Worm (Caenorhabditis elegans) whole organism, L3 larva: ENCODE data around the gene T06D4.6.

Experiments used
- ZK546.5 ChIP-seq: sonication (generic microtip); optimal IDR thresholded peaks from 2 replicates; lab custom pipeline; 2017; ENCODE audit warnings: missing biosample characterization, missing genetic modification characterization
- aly-2 ChIP-seq: fragments of 150-350 bp; optimal IDR thresholded peaks from 2 replicates; lab custom pipeline; 2014; ENCODE audit warnings: missing biosample characterization, missing genetic modification characterization
- ama-1 ChIP-seq: fragments of 150-350 bp; optimal IDR thresholded peaks from 2 replicates; lab custom pipeline; 2018
- ceh-28 ChIP-seq: fragments of 150-350 bp; optimal IDR thresholded peaks from 2 replicates; lab custom pipeline; 2014; ENCODE audit warnings: missing biosample characterization, missing genetic modification reagents, missing genetic modification characterization
- ceh-82 ChIP-seq: fragments of 150-350 bp; optimal IDR thresholded peaks from 2 replicates; lab custom pipeline; 2014; ENCODE audit warnings: missing biosample characterization, missing genetic modification characterization
- ceh-9 ChIP-seq: sonication (generic microtip); optimal IDR thresholded peaks from 2 replicates; lab custom pipeline; 2018; ENCODE audit warnings: missing biosample characterization, missing genetic modification characterization
- daf-12 ChIP-seq: fragments of 150-350 bp; optimal IDR thresholded peaks from 2 replicates; lab custom pipeline; 2014; ENCODE audit warnings: missing biosample characterization, missing genetic modification reagents, missing genetic modification characterization
- egl-5 ChIP-seq: fragments of 150-350 bp; optimal IDR thresholded peaks from 2 replicates; lab custom pipeline; 2017; ENCODE audit warnings: missing biosample characterization, missing genetic modification reagents, missing genetic modification characterization, inconsistent platforms
- elt-1 ChIP-seq: fragments of 150-350 bp; optimal IDR thresholded peaks from 2 replicates; lab custom pipeline; 2014; ENCODE audit warnings: missing biosample characterization, missing genetic modification characterization
- elt-2 ChIP-seq: sonication (generic microtip); optimal IDR thresholded peaks from 2 replicates; lab custom pipeline; 2016; ENCODE audit warnings: missing genetic modification reagents, mild to moderate bottlenecking, missing genetic modification characterization, missing compliant biosample characterization
- eor-1 ChIP-seq, 2 experiments: fragments of 150-350 bp; optimal IDR thresholded peaks; 2 replicates each; lab custom pipeline; 2014 to 2018; ENCODE audit warnings: missing biosample characterization in 2 of 2, missing genetic modification characterization in 2 of 2
- fkh-2 ChIP-seq: fragments of 150-350 bp; optimal IDR thresholded peaks from 2 replicates; lab custom pipeline; 2014; ENCODE audit warnings: missing biosample characterization, missing genetic modification reagents, missing genetic modification characterization
- fos-1 ChIP-seq: fragments of 150-350 bp; optimal IDR thresholded peaks from 2 replicates; lab custom pipeline; 2014; ENCODE audit warnings: missing biosample characterization, missing genetic modification characterization
- jun-1 ChIP-seq: fragments of 150-350 bp; optimal IDR thresholded peaks from 2 replicates; lab custom pipeline; 2014; ENCODE audit warnings: missing biosample characterization, missing genetic modification reagents, missing genetic modification characterization
- lin-39 ChIP-seq: fragments of 150-350 bp; optimal IDR thresholded peaks from 2 replicates; lab custom pipeline; 2018; ENCODE audit warnings: missing biosample characterization, missing genetic modification reagents, missing genetic modification characterization
- mdl-1 ChIP-seq: fragments of 150-350 bp; optimal IDR thresholded peaks from 2 replicates; lab custom pipeline; 2014; ENCODE audit warnings: missing biosample characterization, missing genetic modification characterization
- nfya-1 ChIP-seq: sonication (generic microtip); optimal IDR thresholded peaks from 2 replicates; lab custom pipeline; 2017; ENCODE audit warnings: missing genetic modification characterization, mild to moderate bottlenecking, missing compliant biosample characterization, antibody characterized with exemption, moderate library complexity; ENCODE audit not compliant: insufficient read depth
- nhr-11 ChIP-seq: fragments of 150-350 bp; optimal IDR thresholded peaks from 2 replicates; lab custom pipeline; 2014; ENCODE audit warnings: missing biosample characterization, missing genetic modification characterization
- nhr-12 ChIP-seq: fragments of 150-350 bp; optimal IDR thresholded peaks from 2 replicates; lab custom pipeline; 2014; ENCODE audit warnings: missing biosample characterization, missing genetic modification characterization
- nhr-23 ChIP-seq: fragments of 150-350 bp; optimal IDR thresholded peaks from 2 replicates; lab custom pipeline; 2014; ENCODE audit warnings: missing biosample characterization, missing genetic modification reagents, missing genetic modification characterization
- nhr-237 ChIP-seq: fragments of 150-350 bp; optimal IDR thresholded peaks from 2 replicates; lab custom pipeline; 2014; ENCODE audit warnings: missing biosample characterization, missing genetic modification characterization
- nhr-25 ChIP-seq: sonication (generic microtip); optimal IDR thresholded peaks from 2 replicates; lab custom pipeline; 2017; ENCODE audit warnings: missing biosample characterization, missing genetic modification characterization
- nhr-28 ChIP-seq: fragments of 150-350 bp; optimal IDR thresholded peaks from 2 replicates; lab custom pipeline; 2014; ENCODE audit warnings: missing biosample characterization, missing genetic modification characterization
- nhr-43 ChIP-seq: sonication (generic microtip); optimal IDR thresholded peaks from 2 replicates; lab custom pipeline; 2016; ENCODE audit warnings: mild to moderate bottlenecking, missing genetic modification characterization, missing compliant biosample characterization; ENCODE audit not compliant: poor library complexity, severe bottlenecking
- nhr-67 ChIP-seq: fragments of 150-350 bp; optimal IDR thresholded peaks from 2 replicates; lab custom pipeline; 2014; ENCODE audit warnings: missing biosample characterization, missing genetic modification characterization
- nhr-77 ChIP-seq: fragments of 150-350 bp; optimal IDR thresholded peaks from 2 replicates; lab custom pipeline; 2014; ENCODE audit warnings: missing biosample characterization, missing genetic modification characterization
- pqm-1 ChIP-seq: fragments of 150-350 bp; optimal IDR thresholded peaks from 2 replicates; lab custom pipeline; 2017; ENCODE audit warnings: missing biosample characterization, missing genetic modification characterization, inconsistent platforms
- sea-2 ChIP-seq: fragments of 150-350 bp; sonication (generic microtip); optimal IDR thresholded peaks from 4 replicates; lab custom pipeline; 2014; ENCODE audit warnings: missing biosample characterization, missing genetic modification reagents, missing genetic modification characterization
- skn-1 ChIP-seq: fragments of 150-350 bp; optimal IDR thresholded peaks from 2 replicates; lab custom pipeline; 2014; ENCODE audit warnings: missing biosample characterization, missing genetic modification characterization
- tbx-2 ChIP-seq: sonication (generic microtip); optimal IDR thresholded peaks from 2 replicates; lab custom pipeline; 2016; ENCODE audit warnings: mild to moderate bottlenecking, missing genetic modification characterization, missing compliant biosample characterization
- unc-39 ChIP-seq: sonication (generic microtip); optimal IDR thresholded peaks from 4 replicates; lab custom pipeline; 2017; ENCODE audit warnings: missing biosample characterization, missing genetic modification characterization
- unc-62 ChIP-seq: fragments of 150-350 bp; sonication (generic microtip); optimal IDR thresholded peaks from 4 replicates; lab custom pipeline; 2014; ENCODE audit warnings: missing biosample characterization, missing genetic modification reagents, missing genetic modification characterization
- zag-1 ChIP-seq: fragments of 150-350 bp; optimal IDR thresholded peaks from 2 replicates; lab custom pipeline; 2014; ENCODE audit warnings: missing biosample characterization, missing genetic modification characterization
- ztf-11 ChIP-seq: fragments of 150-350 bp; optimal IDR thresholded peaks from 2 replicates; lab custom pipeline; 2014; ENCODE audit warnings: missing biosample characterization, missing genetic modification characterization

T06D4.6 gene

ce11 chrII:3383116-3383515, 4.3 kb downstream of the T06D4.6 start:
- TF ChIP-seq ztf-11 (no peak), ZK546.5 (tag; lab: Kevin White, UChicago) (no peak), unc-39 (tag; lab: Kevin White, UChicago) (no peak), jun-1 (no peak), unc-62 (GFP tag; lab: Kevin White, UChicago) (no peak)

ce11 chrII:3381510-3381909, 5.9 kb downstream of the T06D4.6 start, which contains the start of gene T06D4.1:
Gene T06D4.1, plus strand, starts transcription at chrII:3381830.
- TF ChIP-seq fos-1 (tag; lab: Kevin White, UChicago): no peak
- no peak for TF ChIP-seq skn-1
- TF ChIP-seq daf-12 (tag; lab: Kevin White, UChicago): no peak
- TF ChIP-seq ceh-28 (tag; lab: Kevin White, UChicago): no peak
- no peak for TF ChIP-seq nhr-12 (tag; lab: Kevin White, UChicago)
- no peak for TF ChIP-seq nhr-237 (tag; lab: Kevin White, UChicago)
- TF ChIP-seq unc-39 (tag; lab: Kevin White, UChicago): no peak
- no peak for TF ChIP-seq sea-2 (GFP tag; lab: Kevin White, UChicago)
- no peak for TF ChIP-seq ceh-9 (tag; lab: Kevin White, UChicago)
- no peak for TF ChIP-seq eor-1 (tag; optimal IDR thresholded peaks at IDR 0.05; lab: Kevin White, UChicago)
- no peak for TF ChIP-seq ZK546.5 (tag; lab: Kevin White, UChicago)
- TF ChIP-seq nhr-67 (tag; lab: Kevin White, UChicago): no peak
- no peak for TF ChIP-seq nfya-1
- TF ChIP-seq elt-1 (tag; lab: Kevin White, UChicago): no peak

- TF ChIP-seq nhr-43: no peak
- TF ChIP-seq elt-2 (tag; lab: Kevin White, UChicago): no peak
- TF ChIP-seq ama-1 (lab: Kevin White, UChicago): no peak
- no peak for TF ChIP-seq ceh-9 (tag; lab: Kevin White, UChicago)
- no peak for TF ChIP-seq nhr-11 (tag; lab: Kevin White, UChicago)
- TF ChIP-seq nhr-23 (tag; lab: Kevin White, UChicago): no peak
- TF ChIP-seq pqm-1 (tag; lab: Kevin White, UChicago): no peak
- no peak for TF ChIP-seq fkh-2 (tag; lab: Kevin White, UChicago)
- TF ChIP-seq zag-1 (tag; lab: Kevin White, UChicago): no peak
Measured at ce11 chrII:3378275-3378674, 9.1 kb downstream of the T06D4.6 start, which contains the start of gene Y49F6C.2. Gene Y49F6C.2, plus strand, starts transcription at chrII:3378575.

- TF ChIP-seq mdl-1 (no peak), fos-1 (tag; lab: Kevin White, UChicago) (no peak), nfya-1 (no peak), tbx-2 (tag; lab: Kevin White, UChicago) (no peak), nhr-77 (tag; lab: Kevin White, UChicago) (no peak), ztf-11 (no peak), fkh-2 (tag; lab: Kevin White, UChicago) (no peak), pqm-1 (tag; lab: Kevin White, UChicago) (no peak)
Measured at ce11 chrII:3376789-3377188, 10.6 kb downstream of the T06D4.6 start, which contains the start of gene bath-9. Gene bath-9, plus strand, starts transcription at chrII:3377089.

ce11 chrII:3375302-3375701, 12.1 kb downstream of the T06D4.6 start:
- TF ChIP-seq fkh-2 (tag; lab: Kevin White, UChicago): no peak
- no peak for TF ChIP-seq nhr-12 (tag; lab: Kevin White, UChicago)
- no peak for TF ChIP-seq nhr-237 (tag; lab: Kevin White, UChicago)
- TF ChIP-seq elt-2 (tag; lab: Kevin White, UChicago): no peak
- TF ChIP-seq lin-39 (tag; lab: Kevin White, UChicago): no peak
- TF ChIP-seq nhr-23 (tag; lab: Kevin White, UChicago): no peak
- TF ChIP-seq daf-12 (tag; lab: Kevin White, UChicago): no peak
- TF ChIP-seq nhr-25: no peak
- TF ChIP-seq unc-62 (GFP tag; lab: Kevin White, UChicago): no peak
- no peak for TF ChIP-seq pqm-1 (tag; lab: Kevin White, UChicago)

- TF ChIP-seq nhr-28 (tag; lab: Kevin White, UChicago) (no peak), unc-39 (tag; lab: Kevin White, UChicago) (no peak), nhr-11 (tag; lab: Kevin White, UChicago) (no peak), nhr-23 (tag; lab: Kevin White, UChicago) (no peak), ceh-82 (tag; lab: Kevin White, UChicago) (no peak), ama-1 (lab: Kevin White, UChicago) (no peak), nhr-25 (no peak), aly-2 (tag; lab: Kevin White, UChicago) (no peak), ZK546.5 (tag; lab: Kevin White, UChicago) (no peak), skn-1 (no peak), ceh-28 (tag; lab: Kevin White, UChicago) (no peak), ceh-9 (tag; lab: Kevin White, UChicago) (no peak), egl-5 (tag; lab: Kevin White, UChicago) (no peak), unc-62 (GFP tag; lab: Kevin White, UChicago) (no peak)
Measured at ce11 chrII:3374779-3375178, 12.6 kb downstream of the T06D4.6 start, which contains the start of gene bath-10. Gene bath-10, plus strand, starts transcription at chrII:3375079.
